Worm (Caenorhabditis elegans): ENCODE data around the gene Y54G2A.13.

ce11 chrIV:2834516-2834915, 15.0 kb upstream of the Y54G2A.13 start, which contains the start of gene pudl-2:
- TF ChIP-seq klf-2 (GFP tag; conservative IDR thresholded peaks at IDR 0.05) (no peak), ref-1 (GFP tag; conservative IDR thresholded peaks at IDR 0.05) (no peak), flt-1 (GFP tag; IDR thresholded peaks at IDR 0.05) (no peak), cog-1 (tag; optimal IDR thresholded peaks at IDR 0.05) (no peak), ztf-29 (GFP tag; IDR thresholded peaks at IDR 0.05) (no peak)
